Fruit fly (Drosophila melanogaster) whole organism, pupa: ENCODE measurements around the gene CG32812.

Experiments used
- CG10348 ChIP-seq: fragments of 200-800 bp; sonication (Bioruptor generic); IDR thresholded peaks from 2 replicates; pipeline ENCODE4 v1.3.6; 2022; ENCODE audit warnings: missing biosample characterization, missing genetic modification characterization
- CG12605 ChIP-seq: fragments of 200-800 bp; sonication (Bioruptor generic); IDR thresholded peaks from 2 replicates; pipeline ENCODE4 v1.3.6; 2022; ENCODE audit warnings: missing biosample characterization, missing genetic modification characterization
- CG13204 ChIP-seq: fragments of 200-800 bp; sonication (Bioruptor generic); optimal IDR thresholded peaks from 2 replicates; lab custom pipeline; 2018; ENCODE audit warnings: missing biosample characterization, mild to moderate bottlenecking, missing genetic modification characterization, moderate library complexity
- CG14655 ChIP-seq: fragments of 200-800 bp; sonication (Bioruptor generic); optimal IDR thresholded peaks from 3 replicates; lab custom pipeline; 2017; ENCODE audit warnings: mild to moderate bottlenecking, missing biosample characterization, missing genetic modification reagents, missing genetic modification characterization
- CG15710 ChIP-seq: fragments of 200-800 bp; sonication (Bioruptor generic); optimal IDR thresholded peaks from 2 replicates; lab custom pipeline; 2018; ENCODE audit warnings: missing biosample characterization, mild to moderate bottlenecking, missing genetic modification characterization, moderate library complexity
- CG17806 ChIP-seq: fragments of 200-800 bp; sonication (Bioruptor generic); optimal IDR thresholded peaks from 2 replicates; lab custom pipeline; 2018; ENCODE audit warnings: missing biosample characterization, mild to moderate bottlenecking, missing genetic modification characterization, moderate library complexity
- CG32121 ChIP-seq: fragments of 200-800 bp; sonication (Bioruptor generic); IDR thresholded peaks from 2 replicates; pipeline ENCODE4 v1.3.6; 2022; ENCODE audit warnings: missing biosample characterization, missing genetic modification characterization
- CG34367 ChIP-seq: fragments of 200-800 bp; sonication (Bioruptor generic); optimal IDR thresholded peaks from 2 replicates; lab custom pipeline; 2018; ENCODE audit warnings: missing biosample characterization, mild to moderate bottlenecking, missing genetic modification characterization
- CG4496 ChIP-seq: fragments of 200-800 bp; sonication (Bioruptor generic); IDR thresholded peaks from 3 replicates; pipeline ENCODE4 v1.3.6; 2022; ENCODE audit warnings: missing biosample characterization, missing genetic modification characterization
- CG8159 ChIP-seq: fragments of 200-800 bp; sonication (Bioruptor generic); optimal IDR thresholded peaks from 3 replicates; lab custom pipeline; 2018; ENCODE audit warnings: missing biosample characterization, mild to moderate bottlenecking, missing genetic modification characterization, moderate library complexity
- CG8301 ChIP-seq: fragments of 200-800 bp; sonication (Bioruptor generic); optimal IDR thresholded peaks from 2 replicates; lab custom pipeline; 2018; ENCODE audit warnings: missing biosample characterization, mild to moderate bottlenecking, missing genetic modification characterization
- CG9948 ChIP-seq: fragments of 200-800 bp; sonication (Bioruptor generic); optimal IDR thresholded peaks from 2 replicates; lab custom pipeline; 2018; ENCODE audit warnings: missing biosample characterization, mild to moderate bottlenecking, missing genetic modification characterization, moderate library complexity
- D1 ChIP-seq: fragments of 200-800 bp; sonication (Bioruptor generic); optimal IDR thresholded peaks from 2 replicates; lab custom pipeline; 2018; ENCODE audit warnings: missing biosample characterization, mild to moderate bottlenecking, missing genetic modification characterization, moderate library complexity
- EcR ChIP-seq: fragments of 200-800 bp; sonication (Bioruptor generic); optimal IDR thresholded peaks from 3 replicates; lab custom pipeline; 2019; ENCODE audit warnings: missing biosample characterization, missing genetic modification characterization, mild to moderate bottlenecking, moderate library complexity, missing genetic modification reagents
- Ets98B ChIP-seq: fragments of 200-800 bp; sonication (Bioruptor generic); IDR thresholded peaks from 2 replicates; pipeline ENCODE4 v1.3.6; 2022; ENCODE audit warnings: missing biosample characterization, missing genetic modification characterization
- Pif1A ChIP-seq: fragments of 200-800 bp; sonication (Bioruptor generic); optimal IDR thresholded peaks from 3 replicates; lab custom pipeline; 2016; ENCODE audit warnings: missing biosample characterization, missing genetic modification characterization
- Pif1B ChIP-seq: fragments of 200-800 bp; sonication (Bioruptor generic); optimal IDR thresholded peaks from 3 replicates; lab custom pipeline; 2016; ENCODE audit warnings: missing biosample characterization, missing genetic modification characterization
- Snoo ChIP-seq: fragments of 200-800 bp; sonication (Bioruptor generic); optimal IDR thresholded peaks from 3 replicates; lab custom pipeline; 2017; ENCODE audit warnings: missing biosample characterization, mild to moderate bottlenecking, missing genetic modification characterization, inconsistent platforms
- fd96Ca ChIP-seq: fragments of 200-800 bp; sonication (Bioruptor generic); IDR thresholded peaks from 3 replicates; pipeline ENCODE4 v1.3.6; 2022; ENCODE audit warnings: missing biosample characterization, missing genetic modification characterization
- gl ChIP-seq: fragments of 200-800 bp; sonication (Bioruptor generic); optimal IDR thresholded peaks from 2 replicates; lab custom pipeline; 2018; ENCODE audit warnings: missing biosample characterization, mild to moderate bottlenecking, missing genetic modification characterization
- rn ChIP-seq: fragments of 200-800 bp; sonication (Bioruptor generic); IDR thresholded peaks from 2 replicates; pipeline ENCODE4 v1.3.6; 2022; ENCODE audit warnings: missing biosample characterization, missing genetic modification characterization

CG32812 gene

DNA sequence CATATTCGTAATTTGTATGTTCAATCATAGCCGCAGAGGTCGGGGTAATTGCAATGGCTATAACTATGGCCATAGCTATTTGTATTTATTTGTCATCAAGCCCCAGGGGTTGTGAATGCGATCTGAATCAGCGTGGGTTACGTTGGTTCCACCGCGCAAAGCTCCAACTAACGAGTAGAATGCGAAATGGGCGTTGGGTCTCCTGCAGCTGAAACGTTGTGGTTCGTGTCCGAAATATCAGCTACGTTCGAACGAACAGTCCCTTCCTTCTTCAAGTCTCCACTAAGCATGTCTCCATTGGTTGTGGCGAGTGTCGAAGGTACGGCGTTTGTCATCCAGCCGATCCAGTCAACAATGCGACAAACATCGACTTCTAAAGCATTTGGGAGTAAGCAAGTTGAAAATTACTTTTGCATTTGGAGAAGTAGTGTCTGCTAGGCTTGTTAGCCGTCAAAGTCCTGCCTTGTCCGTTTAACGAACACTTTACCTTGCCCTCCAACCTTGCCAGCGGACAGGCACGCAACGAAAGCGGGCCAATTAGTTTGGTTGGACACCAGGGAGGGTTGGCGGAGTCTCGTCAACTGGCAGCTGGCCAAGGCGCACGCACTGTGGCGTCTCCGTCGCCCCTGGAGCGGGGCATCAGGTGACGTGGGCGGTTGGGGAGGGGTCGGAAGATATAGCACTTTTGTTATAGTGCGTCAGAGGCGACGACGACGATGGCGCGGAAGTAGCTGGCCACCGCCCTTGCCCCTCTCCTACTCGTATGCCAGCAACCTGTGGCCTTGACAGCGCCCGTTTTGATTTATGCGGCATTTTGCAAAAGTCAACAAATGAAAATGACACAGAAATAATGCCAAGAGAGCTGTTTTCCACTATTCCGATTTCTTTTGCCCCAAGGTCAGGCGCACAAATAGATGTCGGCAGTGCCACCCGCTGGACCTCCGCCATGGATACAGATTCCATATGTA lies at the start of gene CG32812:
CG32812 (plus strand) TSS at position 423 of the 968 bp plus-strand sequence.
- TF ChIP-seq CG12605 (0 out of 2 replicates have a peak, but pooled peaks have one; percentile 4), CG13204 (no peak)
- TF ChIP-seq, all 21 proteins: peak for 1

dm6 chrX:1239832-1240231 lies 47.3 kb upstream of the CG32812 start, which contains the start of gene CG11403:
Gene CG11403 (minus strand): TSS chrX:1239884.
- TF ChIP-seq Pif1A (GFP tag; lab: Kevin White, UChicago) (no peak), D1 (tag; lab: Kevin White, UChicago) (no peak), CG17806 (tag; lab: Kevin White, UChicago) (no peak), CG10348 (GFP tag; lab: Robert Waterston, UW) (no peak), CG34367 (tag; lab: Kevin White, UChicago) (no peak), CG9948 (tag; lab: Kevin White, UChicago) (no peak), gl (no peak), CG14655 (GFP tag; lab: Kevin White, UChicago) (no peak), CG12605 (no peak), EcR (no peak), CG8301 (tag; lab: Kevin White, UChicago) (no peak), Ets98B (no peak), rn (GFP tag; lab: Robert Waterston, UW) (no peak), CG15710 (tag; lab: Kevin White, UChicago) (no peak)

dm6 chrX:1242049-1242448 lies 45.0 kb upstream of the CG32812 start:
- TF ChIP-seq gl, result no peak
- TF ChIP-seq CG12605, result no peak
- TF ChIP-seq CG15710 (tag; lab: Kevin White, UChicago), result no peak
- no peak for TF ChIP-seq CG4496 (GFP tag; lab: Robert Waterston, UW)
- no peak for TF ChIP-seq CG17806 (tag; lab: Kevin White, UChicago)
- TF ChIP-seq Snoo, result no peak

- TF ChIP-seq CG17806 (tag; lab: Kevin White, UChicago) (peak; percentile 75), Ets98B (no peak), CG12605 (no peak), CG15710 (tag; lab: Kevin White, UChicago) (peak; percentile 83), rn (GFP tag; lab: Robert Waterston, UW) (no peak), CG14655 (GFP tag; lab: Kevin White, UChicago) (peak; percentile 57), fd96Ca (peak; percentile 67), Snoo (peak; percentile 84), CG9948 (tag; lab: Kevin White, UChicago) (peak; percentile 72), CG13204 (peak; percentile 72), CG34367 (tag; lab: Kevin White, UChicago) (peak; percentile 79), gl (peak; percentile 75), EcR (peak; percentile 72), CG10348 (GFP tag; lab: Robert Waterston, UW) (no peak), CG8159 (tag; lab: Kevin White, UChicago) (peak; percentile 86), CG8301 (tag; lab: Kevin White, UChicago) (peak; percentile 51), Pif1B (peak; percentile 79), CG32121 (GFP tag; lab: Robert Waterston, UW) (no peak; the same call in 1 of the 2 replicates), CG4496 (GFP tag; lab: Robert Waterston, UW) (peak; percentile 61; the same call in 2 of the 3 replicates), D1 (tag; lab: Kevin White, UChicago) (peak; percentile 8), Pif1A (GFP tag; lab: Kevin White, UChicago) (peak; percentile 87)
Measured at dm6 chrX:1248735-1249134, 38.4 kb upstream of the CG32812 start.

- TF ChIP-seq CG10348 (GFP tag; lab: Robert Waterston, UW) (no peak), CG13204 (no peak), CG8159 (tag; lab: Kevin White, UChicago) (no peak), CG14655 (GFP tag; lab: Kevin White, UChicago) (no peak), Pif1A (GFP tag; lab: Kevin White, UChicago) (no peak), Pif1B (no peak), CG17806 (tag; lab: Kevin White, UChicago) (no peak), CG12605 (no peak), EcR (no peak), gl (no peak), D1 (tag; lab: Kevin White, UChicago) (no peak), CG9948 (tag; lab: Kevin White, UChicago) (no peak), Snoo (no peak)
Measured at dm6 chrX:1249612-1250011, 37.5 kb upstream of the CG32812 start.

dm6 chrX:1250104-1250503 lies 37.0 kb upstream of the CG32812 start:
- TF ChIP-seq CG34367 (tag; lab: Kevin White, UChicago), result no peak
- TF ChIP-seq CG15710 (tag; lab: Kevin White, UChicago), result no peak
- no peak for TF ChIP-seq CG8301 (tag; lab: Kevin White, UChicago)
